Fruit fly (Drosophila melanogaster) whole organism, embryonic: ENCODE data around the gene Prx5.

Experiments used
- BEAF-32 ChIP-seq: fragments of 200-800 bp; sonication (Bioruptor generic); optimal IDR thresholded peaks from 3 replicates; lab custom pipeline; 2017; ENCODE audit warnings: missing biosample characterization, missing genetic modification characterization, mild to moderate bottlenecking, moderate library complexity, missing genetic modification reagents
- CG10321 ChIP-seq: fragments of 200-800 bp; sonication (Bioruptor generic); IDR thresholded peaks from 2 replicates; pipeline ENCODE4 v1.3.6; 2022; ENCODE audit warnings: missing biosample characterization, missing genetic modification characterization
- CG10654 ChIP-seq: fragments of 200-800 bp; sonication (Bioruptor generic); optimal IDR thresholded peaks from 2 replicates; lab custom pipeline; 2016; ENCODE audit warnings: missing biosample characterization, missing genetic modification characterization
- CG12769 ChIP-seq: fragments of 200-800 bp; sonication (Bioruptor generic); optimal IDR thresholded peaks from 2 replicates; lab custom pipeline; 2019; ENCODE audit warnings: missing biosample characterization, mild to moderate bottlenecking, missing genetic modification characterization, moderate library complexity
- CG14014 ChIP-seq: fragments of 200-800 bp; sonication (Bioruptor generic); IDR thresholded peaks from 2 replicates; pipeline ENCODE4 v1.3.6; 2022; ENCODE audit warnings: missing biosample characterization, missing genetic modification characterization
- CG15269 ChIP-seq: fragments of 200-800 bp; sonication (Bioruptor generic); optimal IDR thresholded peaks from 2 replicates; lab custom pipeline; 2018; ENCODE audit warnings: missing biosample characterization, mild to moderate bottlenecking, missing genetic modification characterization, moderate library complexity
- CG2116 ChIP-seq: fragments of 200-800 bp; sonication (Bioruptor generic); optimal IDR thresholded peaks from 3 replicates; lab custom pipeline; 2018; ENCODE audit warnings: missing biosample characterization, mild to moderate bottlenecking, missing genetic modification characterization
- CG7271 ChIP-seq: fragments of 200-800 bp; sonication (Bioruptor generic); optimal IDR thresholded peaks from 2 replicates; lab custom pipeline; 2018; ENCODE audit warnings: missing biosample characterization, mild to moderate bottlenecking, missing genetic modification characterization, moderate library complexity
- CG9876 ChIP-seq: fragments of 200-800 bp; sonication (Bioruptor generic); optimal IDR thresholded peaks from 2 replicates; lab custom pipeline; 2016; ENCODE audit warnings: missing biosample characterization, missing genetic modification characterization
- D19B ChIP-seq: fragments of 200-800 bp; sonication (Bioruptor generic); optimal IDR thresholded peaks from 2 replicates; lab custom pipeline; 2017; ENCODE audit warnings: missing biosample characterization, mild to moderate bottlenecking, missing genetic modification characterization
- Deaf1 ChIP-seq: fragments of 200-800 bp; optimal IDR thresholded peaks from 3 replicates; lab custom pipeline; 2019; ENCODE audit warnings: missing biosample characterization, mild to moderate bottlenecking, missing genetic modification characterization, moderate library complexity
- Dip3 ChIP-seq: fragments of 200-800 bp; sonication (Bioruptor generic); optimal IDR thresholded peaks from 3 replicates; lab custom pipeline; 2016; ENCODE audit warnings: missing biosample characterization, missing genetic modification characterization
- HLH3B ChIP-seq: fragments of 200-800 bp; sonication (Bioruptor generic); IDR thresholded peaks from 2 replicates; pipeline ENCODE4 v1.3.6; 2022; ENCODE audit warnings: missing biosample characterization, missing genetic modification characterization
- HLH54F ChIP-seq: fragments of 200-800 bp; sonication (Bioruptor generic); optimal IDR thresholded peaks from 3 replicates; lab custom pipeline; 2016; ENCODE audit warnings: missing biosample characterization, missing genetic modification characterization
- Hand ChIP-seq: fragments of 200-800 bp; sonication (Bioruptor generic); optimal IDR thresholded peaks from 2 replicates; lab custom pipeline; 2017; ENCODE audit warnings: mild to moderate bottlenecking, missing biosample characterization, missing genetic modification reagents, missing genetic modification characterization
- Hey ChIP-seq: fragments of 200-800 bp; sonication (Bioruptor generic); optimal IDR thresholded peaks from 3 replicates; lab custom pipeline; 2018; ENCODE audit warnings: missing biosample characterization, mild to moderate bottlenecking, missing genetic modification characterization
- HmgZ ChIP-seq: fragments of 200-800 bp; sonication (Bioruptor generic); optimal IDR thresholded peaks from 2 replicates; lab custom pipeline; 2018; ENCODE audit warnings: missing biosample characterization, mild to moderate bottlenecking, missing genetic modification characterization
- MBD-R2 ChIP-seq: fragments of 200-800 bp; sonication (Bioruptor generic); IDR thresholded peaks from 2 replicates; pipeline ENCODE4 v1.3.6; 2022; ENCODE audit warnings: missing biosample characterization, missing genetic modification characterization
- Mad ChIP-seq: fragments of 200-800 bp; sonication (Bioruptor generic); optimal IDR thresholded peaks from 2 replicates; lab custom pipeline; 2016; ENCODE audit warnings: missing biosample characterization, missing genetic modification characterization
- Six4 ChIP-seq: fragments of 200-800 bp; sonication (Bioruptor generic); optimal IDR thresholded peaks from 2 replicates; lab custom pipeline; 2016; ENCODE audit warnings: missing biosample characterization, missing genetic modification characterization
- Sox102F ChIP-seq: fragments of 200-800 bp; sonication (Bioruptor generic); optimal IDR thresholded peaks from 2 replicates; lab custom pipeline; 2018; ENCODE audit warnings: missing biosample characterization, mild to moderate bottlenecking, missing genetic modification characterization, moderate library complexity
- Spps ChIP-seq: fragments of 200-800 bp; sonication (Bioruptor generic); optimal IDR thresholded peaks from 2 replicates; lab custom pipeline; 2018; ENCODE audit warnings: missing biosample characterization, mild to moderate bottlenecking, missing genetic modification characterization
- Usf ChIP-seq: fragments of 200-800 bp; sonication (Bioruptor generic); optimal IDR thresholded peaks from 2 replicates; lab custom pipeline; 2017; ENCODE audit warnings: missing genotype, missing biosample characterization, missing genetic modification characterization
- al ChIP-seq: fragments of 200-800 bp; sonication (Bioruptor generic); IDR thresholded peaks from 2 replicates; pipeline ENCODE4 v1.3.6; 2022; ENCODE audit warnings: missing biosample characterization, missing genetic modification characterization
- amos ChIP-seq: fragments of 200-800 bp; sonication (Bioruptor generic); IDR thresholded peaks from 2 replicates; pipeline ENCODE4 v1.3.6; 2022; ENCODE audit warnings: missing biosample characterization, missing genetic modification characterization; ENCODE audit not compliant: partially characterized antibody
- bowl ChIP-seq: fragments of 200-800 bp; sonication (Bioruptor generic); IDR thresholded peaks from 2 replicates; pipeline ENCODE4 v1.3.6; 2022; ENCODE audit warnings: missing biosample characterization, missing genetic modification characterization
- ci ChIP-seq: fragments of 200-800 bp; sonication (Bioruptor generic); IDR thresholded peaks from 3 replicates; pipeline ENCODE4 v1.3.6; 2022; ENCODE audit warnings: missing biosample characterization, missing genetic modification characterization
- crol ChIP-seq: fragments of 200-800 bp; sonication (Bioruptor generic); IDR thresholded peaks from 2 replicates; pipeline ENCODE4 v1.3.6; 2022; ENCODE audit warnings: missing biosample characterization, missing genetic modification characterization
- da ChIP-seq: fragments of 200-800 bp; sonication (Bioruptor generic); optimal IDR thresholded peaks from 2 replicates; lab custom pipeline; 2016; ENCODE audit warnings: missing biosample characterization, missing genetic modification characterization
- dimm ChIP-seq: fragments of 200-800 bp; sonication (Bioruptor generic); IDR thresholded peaks from 2 replicates; pipeline ENCODE4 v1.3.6; 2022; ENCODE audit warnings: missing biosample characterization, missing genetic modification characterization
- dmrt11E ChIP-seq: fragments of 200-800 bp; sonication (Bioruptor generic); optimal IDR thresholded peaks from 3 replicates; lab custom pipeline; 2018; ENCODE audit warnings: missing biosample characterization, mild to moderate bottlenecking, missing genetic modification characterization, moderate library complexity
- dmrt99B ChIP-seq: fragments of 200-800 bp; sonication (Bioruptor generic); optimal IDR thresholded peaks from 2 replicates; lab custom pipeline; 2018; ENCODE audit warnings: missing biosample characterization, mild to moderate bottlenecking, missing genetic modification characterization, moderate library complexity
- dpn ChIP-seq, 2 experiments: fragments of 200-800 bp; sonication (Bioruptor generic); optimal IDR thresholded peaks; 3 replicates each; lab custom pipeline; 2016; ENCODE audit warnings: missing biosample characterization in 2 of 2, missing genetic modification characterization in 2 of 2
- emc ChIP-seq: fragments of 200-800 bp; sonication (Bioruptor generic); optimal IDR thresholded peaks from 2 replicates; lab custom pipeline; 2016; ENCODE audit warnings: missing biosample characterization, missing genetic modification characterization
- ham ChIP-seq: fragments of 200-800 bp; sonication (Bioruptor generic); IDR thresholded peaks from 2 replicates; pipeline ENCODE4 v1.3.6; 2022; ENCODE audit warnings: missing biosample characterization, missing genetic modification characterization
- hb ChIP-seq: fragments of 200-800 bp; sonication (Bioruptor generic); IDR thresholded peaks from 3 replicates; pipeline ENCODE4 v1.3.6; 2022; ENCODE audit warnings: missing biosample characterization, missing genetic modification characterization; ENCODE audit not compliant: partially characterized antibody
- lilli ChIP-seq: fragments of 200-800 bp; sonication (Bioruptor generic); optimal IDR thresholded peaks from 3 replicates; lab custom pipeline; 2016; ENCODE audit warnings: missing biosample characterization, missing genetic modification characterization
- luna ChIP-seq: fragments of 200-800 bp; sonication (Bioruptor generic); optimal IDR thresholded peaks from 2 replicates; lab custom pipeline; 2016; ENCODE audit warnings: missing biosample characterization, missing genetic modification characterization
- mam ChIP-seq: fragments of 200-800 bp; sonication (Bioruptor generic); optimal IDR thresholded peaks from 3 replicates; lab custom pipeline; 2016; ENCODE audit warnings: missing biosample characterization, missing genetic modification characterization
- p53 ChIP-seq: fragments of 200-800 bp; sonication (Bioruptor generic); optimal IDR thresholded peaks from 2 replicates; lab custom pipeline; 2016; ENCODE audit warnings: missing biosample characterization, missing genetic modification characterization
- ranshi ChIP-seq: fragments of 200-800 bp; sonication (Bioruptor generic); IDR thresholded peaks from 2 replicates; pipeline ENCODE4 v1.3.6; 2022; ENCODE audit warnings: missing biosample characterization, missing genetic modification characterization
- sd ChIP-seq: fragments of 200-800 bp; sonication (Bioruptor generic); optimal IDR thresholded peaks from 3 replicates; lab custom pipeline; 2018; ENCODE audit warnings: missing biosample characterization, mild to moderate bottlenecking, missing genetic modification characterization, moderate library complexity
- sens ChIP-seq: fragments of 200-800 bp; sonication (Bioruptor generic); peaks from one replicate; lab custom pipeline; 2016; ENCODE audit warnings: missing biosample characterization, missing genetic modification characterization
- sima ChIP-seq: fragments of 200-800 bp; sonication (Bioruptor generic); optimal IDR thresholded peaks from 2 replicates; lab custom pipeline; 2016; ENCODE audit warnings: missing biosample characterization, missing genetic modification characterization
- sisA ChIP-seq: fragments of 200-800 bp; sonication (Bioruptor generic); IDR thresholded peaks from 2 replicates; pipeline ENCODE4 v1.3.6; 2022; ENCODE audit warnings: missing biosample characterization, missing genetic modification characterization
- stwl ChIP-seq: fragments of 200-800 bp; sonication (Bioruptor generic); optimal IDR thresholded peaks from 3 replicates; lab custom pipeline; 2018; ENCODE audit warnings: missing biosample characterization, mild to moderate bottlenecking, missing genetic modification characterization, moderate library complexity
- tio ChIP-seq: fragments of 200-800 bp; sonication (Bioruptor generic); optimal IDR thresholded peaks from 2 replicates; lab custom pipeline; 2017; ENCODE audit warnings: missing biosample characterization, missing genetic modification characterization, inconsistent platforms
- vfl ChIP-seq: fragments of 200-800 bp; sonication (Bioruptor generic); optimal IDR thresholded peaks from 2 replicates; lab custom pipeline; 2016; ENCODE audit warnings: missing biosample characterization, missing genetic modification characterization
- vvl ChIP-seq: fragments of 200-800 bp; sonication (Bioruptor generic); IDR thresholded peaks from 2 replicates; pipeline ENCODE4 v1.3.6; 2022; ENCODE audit warnings: missing biosample characterization, missing genetic modification characterization
- zf30C ChIP-seq: fragments of 200-800 bp; sonication (Bioruptor generic); optimal IDR thresholded peaks from 3 replicates; lab custom pipeline; 2018; ENCODE audit warnings: missing biosample characterization, mild to moderate bottlenecking, missing genetic modification characterization

Prx5 gene

DNA sequence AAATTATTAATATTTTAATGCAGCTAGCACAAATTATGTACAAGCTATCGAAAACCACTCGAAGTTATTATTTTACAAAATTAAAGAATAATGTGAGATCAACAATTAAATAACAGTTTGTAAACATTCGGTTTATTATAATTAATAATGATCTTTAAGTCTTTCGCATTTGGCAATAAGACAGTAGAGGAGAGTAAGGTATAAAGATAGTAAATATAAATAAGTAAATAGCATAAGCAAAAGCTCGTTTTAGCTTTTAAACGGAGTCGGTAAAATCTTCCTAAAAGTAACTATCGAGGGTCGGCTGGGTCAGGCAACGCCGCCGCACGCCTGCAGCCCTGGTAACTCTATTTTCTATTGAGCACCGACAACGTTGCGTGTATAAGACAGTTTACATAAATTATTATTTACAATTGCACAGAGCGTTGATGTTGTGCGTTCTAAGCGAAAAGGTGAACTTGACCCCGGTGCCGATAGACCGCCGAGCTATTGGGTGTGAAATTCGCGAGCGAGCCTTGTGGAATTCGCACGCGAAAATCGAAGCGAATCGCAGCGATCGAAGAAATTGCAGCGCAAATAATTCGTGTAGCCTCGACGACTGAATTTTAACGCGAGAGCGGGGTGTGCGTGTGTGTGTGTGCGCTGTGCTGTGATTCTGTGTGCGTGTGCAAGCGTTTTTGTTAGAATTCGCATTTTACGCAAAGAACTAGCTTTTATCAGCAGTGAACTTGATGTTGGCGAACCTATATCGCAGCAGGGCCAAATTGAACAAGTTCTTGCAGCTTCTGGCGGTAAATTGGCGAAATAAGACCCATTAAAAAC, 554 bp upstream of the Prx5 start, which contains the start of gene wrd (continued):
- TF ChIP-seq ranshi (GFP tag; lab: Robert Waterston, UW) (no peak), dimm (no peak), bowl (GFP tag; lab: Robert Waterston, UW) (no peak), vfl (GFP tag; lab: Kevin White, UChicago) (no peak), Mad (no peak), mam (GFP tag; lab: Kevin White, UChicago) (no peak), hb (GFP tag; lab: Robert Waterston, UW) (no peak), CG2116 (peak; percentile 1), Sox102F (peak; percentile 11), CG10321 (GFP tag; lab: Robert Waterston, UW) (no peak), Six4 (GFP tag; lab: Kevin White, UChicago) (no peak), Hey (tag; lab: Kevin White, UChicago) (no peak), D19B (GFP tag; lab: Kevin White, UChicago) (peak; percentile 36), sisA (0 out of 2 replicates have a peak, but pooled peaks have one; percentile 9), stwl (peak; percentile 15), CG10654 (GFP tag; lab: Kevin White, UChicago) (no peak), sima (GFP tag; lab: Kevin White, UChicago) (no peak), zf30C (GFP tag; lab: Kevin White, UChicago) (no peak), dmrt11E (peak; percentile 42), crol (GFP tag; lab: Robert Waterston, UW) (no peak), al (GFP tag; lab: Robert Waterston, UW) (no peak), CG9876 (GFP tag; lab: Kevin White, UChicago) (no peak), BEAF-32 (GFP tag; lab: Kevin White, UChicago) (peak; percentile 53), CG7271 (tag; lab: Kevin White, UChicago) (no peak), amos (GFP tag; lab: Robert Waterston, UW) (peak; percentile 17; the same call in 1 of the 2 replicates), Hand (no peak), CG15269 (tag; lab: Kevin White, UChicago) (no peak), HLH54F (GFP tag; lab: Kevin White, UChicago) (no peak), Usf (GFP tag; lab: Kevin White, UChicago) (no peak), dpn (GFP tag; optimal IDR thresholded peaks at IDR 0.05; lab: Kevin White, UChicago) (peak in 1 of 2 experiments; percentile 17), Deaf1 (tag; lab: Kevin White, UChicago) (peak; percentile 39), MBD-R2 (GFP tag; lab: Robert Waterston, UW) (no peak), CG12769 (tag; lab: Kevin White, UChicago) (peak; percentile 8), CG14014 (GFP tag; lab: Robert Waterston, UW) (0 out of 2 replicates have a peak, but pooled peaks have one; percentile 11), Dip3 (GFP tag; lab: Kevin White, UChicago) (no peak), ham (GFP tag; lab: Robert Waterston, UW) (no peak), HmgZ (tag; lab: Kevin White, UChicago) (peak; percentile 4), emc (GFP tag; lab: Kevin White, UChicago) (no peak), da (GFP tag; lab: Kevin White, UChicago) (no peak), HLH3B (peak; percentile 25; the same call in 1 of the 2 replicates), tio (peak; percentile 22), p53 (GFP tag; lab: Kevin White, UChicago) (no peak), sd (peak; percentile 30), lilli (GFP tag; lab: Kevin White, UChicago) (peak; percentile 18), sens (peak; percentile 71), Spps (no peak), ci (0 out of 3 replicates have a peak, but pooled peaks have one; percentile 7), luna (no peak), vvl (GFP tag; lab: Robert Waterston, UW) (no peak; the same call in none of the 2 replicates), dmrt99B (peak; percentile 25)
